Fruit fly (Drosophila melanogaster) whole organism, embryonic: ENCODE results near the gene Mis12.

Source experiments
- CG14050 ChIP-seq: fragments of 200-800 bp; sonication (Bioruptor generic); IDR thresholded peaks from 3 replicates; pipeline ENCODE4 v1.3.6; 2022; ENCODE audit warnings: missing biosample characterization, missing genetic modification characterization
- CG14860 ChIP-seq: fragments of 200-800 bp; sonication (Bioruptor generic); IDR thresholded peaks from 3 replicates; pipeline ENCODE4 v1.3.6; 2022; ENCODE audit warnings: missing biosample characterization, missing genetic modification characterization; ENCODE audit not compliant: partially characterized antibody
- CG16813 ChIP-seq: fragments of 200-800 bp; sonication (Bioruptor generic); IDR thresholded peaks from 3 replicates; pipeline ENCODE4 v1.3.6; 2022; ENCODE audit warnings: missing biosample characterization, missing genetic modification characterization; ENCODE audit not compliant: partially characterized antibody
- CG17186 ChIP-seq: fragments of 200-800 bp; sonication (Bioruptor generic); optimal IDR thresholded peaks from 3 replicates; lab custom pipeline; 2017; ENCODE audit warnings: missing biosample characterization, missing genetic modification reagents, missing genetic modification characterization
- CG17829 ChIP-seq: fragments of 200-800 bp; optimal IDR thresholded peaks from 2 replicates; lab custom pipeline; 2019; ENCODE audit warnings: missing biosample characterization, mild to moderate bottlenecking, missing genetic modification characterization, moderate library complexity
- CG18764 ChIP-seq: fragments of 200-800 bp; sonication (Bioruptor generic); optimal IDR thresholded peaks from 3 replicates; lab custom pipeline; 2016; ENCODE audit warnings: missing biosample characterization, missing genetic modification characterization
- CG3065 ChIP-seq: fragments of 200-800 bp; sonication (Bioruptor generic); optimal IDR thresholded peaks from 2 replicates; lab custom pipeline; 2016; ENCODE audit warnings: missing biosample characterization, missing genetic modification characterization
- CG7556 ChIP-seq: fragments of 200-800 bp; sonication (Bioruptor generic); optimal IDR thresholded peaks from 2 replicates; lab custom pipeline; 2017; ENCODE audit warnings: missing biosample characterization, mild to moderate bottlenecking, missing genetic modification characterization
- CG7928 ChIP-seq: fragments of 200-800 bp; sonication (Bioruptor generic); optimal IDR thresholded peaks from 2 replicates; lab custom pipeline; 2017; ENCODE audit warnings: missing biosample characterization, mild to moderate bottlenecking, missing genetic modification characterization
- CG9817 ChIP-seq: fragments of 200-800 bp; sonication (Bioruptor generic); optimal IDR thresholded peaks from 2 replicates; lab custom pipeline; 2018; ENCODE audit warnings: missing biosample characterization, mild to moderate bottlenecking, missing genetic modification characterization, moderate library complexity
- Ets65A ChIP-seq: fragments of 200-800 bp; sonication (Bioruptor generic); peaks from one replicate; lab custom pipeline; 2016; ENCODE audit warnings: missing biosample characterization, missing genetic modification characterization
- Fer1 ChIP-seq: fragments of 200-800 bp; sonication (Bioruptor generic); optimal IDR thresholded peaks from 2 replicates; lab custom pipeline; 2017; ENCODE audit warnings: missing biosample characterization, mild to moderate bottlenecking, missing genetic modification characterization
- GATAe ChIP-seq: fragments of 200-800 bp; sonication (Bioruptor generic); conservative IDR thresholded peaks from 2 replicates; pipeline ENCODE4 v1.3.6; 2022; ENCODE audit warnings: missing biosample characterization, missing genetic modification characterization
- Hmr ChIP-seq: fragments of 200-800 bp; sonication (Bioruptor generic); optimal IDR thresholded peaks from 3 replicates; lab custom pipeline; 2017; ENCODE audit warnings: mild to moderate bottlenecking, missing biosample characterization, missing genetic modification reagents, missing genetic modification characterization
- Hmx ChIP-seq: fragments of 200-800 bp; sonication (Bioruptor generic); optimal IDR thresholded peaks from 2 replicates; lab custom pipeline; 2016; ENCODE audit warnings: missing biosample characterization, missing genetic modification characterization
- Hr78 ChIP-seq, 2 experiments: fragments of 200-800 bp in 1 of 2; fragments of >200 bp in 1 of 2; sonication (Bioruptor generic) in 1 of 2; optimal IDR thresholded peaks; 2 replicates each; lab custom pipeline; 2017 to 2019; ENCODE audit warnings: missing biosample characterization in 2 of 2, missing genetic modification characterization in 2 of 2, mild to moderate bottlenecking in 1 of 2, moderate library complexity in 1 of 2
- Lim3 ChIP-seq: fragments of 200-800 bp; sonication (Bioruptor generic); IDR thresholded peaks from 2 replicates; pipeline ENCODE4 v1.3.6; 2022; ENCODE audit warnings: missing biosample characterization, missing genetic modification characterization
- Med ChIP-seq: fragments of 200-800 bp; sonication (Bioruptor generic); peaks from one replicate; lab custom pipeline; 2016; ENCODE audit warnings: missing biosample characterization, missing genetic modification characterization, mild to moderate bottlenecking, inconsistent platforms, moderate library complexity
- Mrtf ChIP-seq: fragments of 200-800 bp; sonication (Bioruptor generic); IDR thresholded peaks from 3 replicates; pipeline ENCODE4 v1.3.6; 2022; ENCODE audit warnings: missing biosample characterization, missing genetic modification characterization
- Nf-YC ChIP-seq: fragments of 200-800 bp; optimal IDR thresholded peaks from 3 replicates; lab custom pipeline; 2019; ENCODE audit warnings: missing biosample characterization, mild to moderate bottlenecking, missing genetic modification characterization, moderate library complexity
- PHDP ChIP-seq: fragments of 200-800 bp; sonication (Bioruptor generic); optimal IDR thresholded peaks from 3 replicates; lab custom pipeline; 2018; ENCODE audit warnings: missing biosample characterization, mild to moderate bottlenecking, missing genetic modification characterization, moderate library complexity
- Sox102F ChIP-seq: fragments of 200-800 bp; sonication (Bioruptor generic); optimal IDR thresholded peaks from 2 replicates; lab custom pipeline; 2018; ENCODE audit warnings: missing biosample characterization, mild to moderate bottlenecking, missing genetic modification characterization, moderate library complexity
- Ssrp ChIP-seq: fragments of 200-800 bp; sonication (Bioruptor generic); optimal IDR thresholded peaks from 2 replicates; lab custom pipeline; 2018; ENCODE audit warnings: missing biosample characterization, mild to moderate bottlenecking, missing genetic modification characterization, moderate library complexity
- Tbp ChIP-seq: fragments of >200 bp; optimal IDR thresholded peaks from 2 replicates; lab custom pipeline; 2018; ENCODE audit warnings: missing biosample characterization, missing genetic modification characterization
- Trl ChIP-seq, 3 experiments: fragments of >200 bp in 2 of 3; fragments of 200-800 bp in 1 of 3; sonication (Bioruptor generic) in 1 of 3; optimal IDR thresholded peaks; 2 replicates in 1 of 3; 3 replicates in 2 of 3; lab custom pipeline; 2016 to 2017; ENCODE audit warnings: missing biosample characterization in 1 of 3, missing genetic modification characterization in 1 of 3
- YL-1 ChIP-seq: fragments of 200-800 bp; sonication (Bioruptor generic); optimal IDR thresholded peaks from 3 replicates; lab custom pipeline; 2017; ENCODE audit warnings: missing biosample characterization, mild to moderate bottlenecking, missing genetic modification characterization
- abd-A ChIP-seq: fragments of 200-800 bp; sonication (Bioruptor generic); optimal IDR thresholded peaks from 3 replicates; lab custom pipeline; 2019; ENCODE audit warnings: missing biosample characterization, mild to moderate bottlenecking, missing genetic modification characterization, moderate library complexity
- cg ChIP-seq: fragments of 200-800 bp; sonication (Bioruptor generic); optimal IDR thresholded peaks from 3 replicates; lab custom pipeline; 2019; ENCODE audit warnings: missing biosample characterization, mild to moderate bottlenecking, missing genetic modification characterization, moderate library complexity
- ci ChIP-seq: fragments of 200-800 bp; sonication (Bioruptor generic); IDR thresholded peaks from 3 replicates; pipeline ENCODE4 v1.3.6; 2022; ENCODE audit warnings: missing biosample characterization, missing genetic modification characterization
- ewg ChIP-seq: fragments of 200-800 bp; sonication (Bioruptor generic); optimal IDR thresholded peaks from 3 replicates; lab custom pipeline; 2017; ENCODE audit warnings: mild to moderate bottlenecking, missing biosample characterization, missing genetic modification reagents, missing genetic modification characterization
- fd3F ChIP-seq: fragments of 200-800 bp; sonication (Bioruptor generic); optimal IDR thresholded peaks from 2 replicates; lab custom pipeline; 2018; ENCODE audit warnings: missing biosample characterization, mild to moderate bottlenecking, missing genetic modification characterization, moderate library complexity
- fru ChIP-seq: fragments of >200 bp; optimal IDR thresholded peaks from 2 replicates; lab custom pipeline; 2017
- grau ChIP-seq: fragments of 200-800 bp; optimal IDR thresholded peaks from 3 replicates; lab custom pipeline; 2019; ENCODE audit warnings: missing biosample characterization, mild to moderate bottlenecking, missing genetic modification characterization, moderate library complexity
- h ChIP-seq: fragments of >200 bp; optimal IDR thresholded peaks from 2 replicates; lab custom pipeline; 2017
- hkb ChIP-seq, 2 experiments: fragments of 200-800 bp in 1 of 2; fragments of >200 bp in 1 of 2; sonication (Bioruptor generic) in 1 of 2; IDR thresholded peaks in 1 of 2; optimal IDR thresholded peaks in 1 of 2; 2 replicates each; pipeline versions ENCODE4 v1.3.6 to Lab custom; 2017 to 2022; ENCODE audit warnings: missing biosample characterization in 1 of 2, missing genetic modification characterization in 1 of 2
- jigr1 ChIP-seq: fragments of 200-800 bp; sonication (Bioruptor generic); IDR thresholded peaks from 3 replicates; pipeline ENCODE4 v1.3.6; 2022; ENCODE audit warnings: missing biosample characterization, missing genetic modification characterization
- kah ChIP-seq: fragments of 200-800 bp; sonication (Bioruptor generic); optimal IDR thresholded peaks from 2 replicates; lab custom pipeline; 2018; ENCODE audit warnings: missing biosample characterization, mild to moderate bottlenecking, missing genetic modification characterization
- pho ChIP-seq: fragments of 200-800 bp; sonication (Bioruptor generic); optimal IDR thresholded peaks from 2 replicates; lab custom pipeline; 2016; ENCODE audit warnings: missing biosample characterization, missing genetic modification characterization
- repo ChIP-seq: fragments of 200-800 bp; sonication (Bioruptor generic); optimal IDR thresholded peaks from 2 replicates; lab custom pipeline; 2016; ENCODE audit warnings: missing biosample characterization, missing genetic modification characterization
- scrt ChIP-seq: fragments of 200-800 bp; sonication (Bioruptor generic); optimal IDR thresholded peaks from 2 replicates; lab custom pipeline; 2018; ENCODE audit warnings: missing biosample characterization, mild to moderate bottlenecking, missing genetic modification characterization, moderate library complexity
- sens ChIP-seq: fragments of 200-800 bp; sonication (Bioruptor generic); peaks from one replicate; lab custom pipeline; 2016; ENCODE audit warnings: missing biosample characterization, missing genetic modification characterization
- seq ChIP-seq: fragments of 200-800 bp; sonication (Bioruptor generic); IDR thresholded peaks from 2 replicates; pipeline ENCODE4 v1.3.6; 2022; ENCODE audit warnings: missing biosample characterization, missing genetic modification characterization
- sim ChIP-seq: fragments of 200-800 bp; sonication (Bioruptor generic); IDR thresholded peaks from 2 replicates; pipeline ENCODE4 v1.3.6; 2022; ENCODE audit warnings: missing biosample characterization, missing genetic modification characterization
- sisA ChIP-seq: fragments of 200-800 bp; sonication (Bioruptor generic); IDR thresholded peaks from 2 replicates; pipeline ENCODE4 v1.3.6; 2022; ENCODE audit warnings: missing biosample characterization, missing genetic modification characterization
- so ChIP-seq: fragments of 200-800 bp; sonication (Bioruptor generic); IDR thresholded peaks from 3 replicates; pipeline ENCODE4 v1.3.6; 2022; ENCODE audit warnings: missing biosample characterization, missing genetic modification characterization
- sqz ChIP-seq: fragments of 200-800 bp; sonication (Bioruptor generic); optimal IDR thresholded peaks from 3 replicates; lab custom pipeline; 2018; ENCODE audit warnings: missing biosample characterization, mild to moderate bottlenecking, missing genetic modification characterization
- unc-4 ChIP-seq: fragments of 200-800 bp; sonication (Bioruptor generic); IDR thresholded peaks from 2 replicates; pipeline ENCODE4 v1.3.6; 2022; ENCODE audit warnings: missing biosample characterization, missing genetic modification characterization; ENCODE audit not compliant: partially characterized antibody
- wdn ChIP-seq: fragments of 200-800 bp; sonication (Bioruptor generic); IDR thresholded peaks from 2 replicates; pipeline ENCODE4 v1.3.6; 2022; ENCODE audit warnings: missing biosample characterization, missing genetic modification characterization
- yki ChIP-seq: fragments of >200 bp; optimal IDR thresholded peaks from 3 replicates; lab custom pipeline; 2018

Gene Mis12

DNA sequence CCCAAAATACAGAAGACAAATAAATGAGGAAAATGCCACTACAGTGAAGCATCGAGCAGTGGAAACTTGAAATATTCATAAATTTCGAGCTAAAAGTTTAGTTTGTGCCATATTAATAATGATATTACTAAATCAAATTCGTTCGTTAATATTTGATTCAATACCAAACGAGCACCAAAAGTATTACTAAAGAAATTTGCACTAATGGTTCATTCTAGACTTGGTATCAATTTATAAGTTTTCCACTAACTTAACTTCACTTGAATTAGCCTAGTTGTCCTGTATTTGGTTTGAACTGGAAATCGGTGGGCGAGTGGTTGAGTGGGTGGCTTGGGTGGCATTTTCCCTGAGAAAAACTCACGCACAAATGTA lies 24.9 kb downstream of the Mis12 start (continued):
- TF ChIP-seq pho (GFP tag; lab: Kevin White, UChicago) (no peak), Ets65A (GFP tag; lab: Kevin White, UChicago) (no peak), Lim3 (GFP tag; lab: Robert Waterston, UW) (no peak), CG18764 (GFP tag; lab: Kevin White, UChicago) (no peak), CG14050 (no peak), grau (tag; lab: Kevin White, UChicago) (peak; percentile 85), hkb (optimal IDR thresholded peaks at IDR 0.05; lab: Kevin White, UChicago) (no peak), hkb (GFP tag; IDR thresholded peaks at IDR 0.05; lab: Robert Waterston, UW) (no peak; the same call in 1 of the 2 replicates), jigr1 (no peak), sim (GFP tag; lab: Robert Waterston, UW) (no peak), CG17829 (tag; lab: Kevin White, UChicago) (peak; percentile 4), repo (GFP tag; lab: Kevin White, UChicago) (no peak), GATAe (GFP tag; lab: Robert Waterston, UW) (no peak), Hmr (peak; percentile 9), Sox102F (GFP tag; lab: Kevin White, UChicago) (peak; percentile 50), PHDP (tag; lab: Kevin White, UChicago) (peak; percentile 21), YL-1 (GFP tag; lab: Kevin White, UChicago) (no peak), CG9817 (tag; lab: Kevin White, UChicago) (peak; percentile 41), CG14860 (GFP tag; lab: Robert Waterston, UW) (no peak), Tbp (GFP tag; lab: Kevin White, UChicago) (no peak), sisA (GFP tag; lab: Robert Waterston, UW) (no peak), Nf-YC (peak; percentile 1), Hmx (GFP tag; lab: Kevin White, UChicago) (no peak), CG16813 (GFP tag; lab: Robert Waterston, UW) (no peak), Ssrp (tag; lab: Kevin White, UChicago) (peak; percentile 20), sqz (GFP tag; lab: Kevin White, UChicago) (no peak)

DNA sequence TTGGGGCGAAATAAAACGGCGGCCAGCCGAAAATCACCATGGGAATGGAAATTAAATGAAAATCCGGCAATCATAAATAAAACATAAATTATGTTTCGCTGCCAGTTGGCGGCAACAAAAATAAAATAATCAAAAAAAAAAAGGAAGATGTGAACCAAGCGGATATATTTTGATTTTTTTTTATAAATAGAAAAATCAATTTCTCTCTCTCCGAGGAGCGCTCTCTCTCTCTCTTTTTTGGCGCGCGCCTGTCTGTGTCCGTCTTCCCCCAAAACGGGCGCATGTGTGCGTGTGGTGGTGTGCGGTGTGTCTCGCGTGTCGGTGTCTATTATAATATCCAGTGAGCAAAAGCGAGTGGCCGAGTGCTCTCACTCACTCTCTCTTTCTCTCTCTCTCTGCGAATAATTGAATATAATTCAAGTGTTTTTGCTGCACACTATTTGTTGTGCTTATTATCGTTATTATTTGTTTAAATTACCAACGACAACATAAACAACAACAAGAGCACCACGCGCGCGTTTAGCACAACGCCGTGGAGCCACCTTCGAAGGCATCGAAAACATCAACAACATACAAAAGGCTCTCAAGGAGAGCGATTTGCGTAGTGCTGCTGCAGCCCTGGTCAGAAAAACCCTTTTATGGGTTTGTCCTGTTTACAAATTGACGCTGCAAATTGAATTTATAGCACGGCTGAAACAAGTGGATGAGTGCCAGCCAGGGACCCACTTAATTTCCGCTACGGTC lies 25.5 kb downstream of the Mis12 start:
- TF ChIP-seq cg (GFP tag; lab: Kevin White, UChicago) (peak; percentile 64), YL-1 (GFP tag; lab: Kevin White, UChicago) (peak; percentile 20), Mrtf (GFP tag; lab: Robert Waterston, UW) (no peak), wdn (GFP tag; lab: Robert Waterston, UW) (no peak), ci (GFP tag; lab: Robert Waterston, UW) (0 out of 3 replicates have a peak, but pooled peaks have one; percentile 10), abd-A (tag; lab: Kevin White, UChicago) (peak; percentile 36), Trl (optimal IDR thresholded peaks at IDR 0.05; lab: Kevin White, UChicago) (peak; percentile 82 to 86), Trl (GFP tag; optimal IDR thresholded peaks at IDR 0.05; lab: Kevin White, UChicago) (no peak), fd3F (GFP tag; lab: Kevin White, UChicago) (no peak), yki (peak; percentile 28), fru (lab: Kevin White, UChicago) (no peak), Fer1 (GFP tag; lab: Kevin White, UChicago) (no peak), sens (peak; percentile 58), so (GFP tag; lab: Robert Waterston, UW) (peak; percentile 14; the same call in 1 of the 3 replicates), Ets65A (GFP tag; lab: Kevin White, UChicago) (no peak), sqz (GFP tag; lab: Kevin White, UChicago) (peak; percentile 70), Med (GFP tag; lab: Kevin White, UChicago) (peak; percentile 29), CG7556 (GFP tag; lab: Kevin White, UChicago) (no peak), CG3065 (GFP tag; lab: Kevin White, UChicago) (no peak), CG7928 (GFP tag; lab: Kevin White, UChicago) (peak; percentile 70), kah (peak; percentile 8), ewg (peak; percentile 47), seq (GFP tag; lab: Robert Waterston, UW) (peak; percentile 43; the same call in 1 of the 2 replicates), h (lab: Kevin White, UChicago) (no peak), scrt (peak; percentile 15), CG17186 (GFP tag; lab: Kevin White, UChicago) (no peak), Hr78 (GFP tag; optimal IDR thresholded peaks at IDR 0.05; lab: Kevin White, UChicago) (no peak), unc-4 (GFP tag; lab: Robert Waterston, UW) (0 out of 2 replicates have a peak, but pooled peaks have one; percentile 24)
